Fruit fly (Drosophila melanogaster): Measurements from ENCODE around the gene MFS3.

dm6 chr2L:1128932-1129887, 13.8 kb upstream of the MFS3 start, which contains the start of the genes Pino and TBC1D23:
- TF ChIP-seq CG8478 (optimal IDR thresholded peaks at IDR 0.05): no peak
- no peak for TF ChIP-seq CTCF (optimal IDR thresholded peaks at IDR 0.05)
